Worm (Caenorhabditis elegans): ENCODE data around the gene F20D12.7.

DNA sequence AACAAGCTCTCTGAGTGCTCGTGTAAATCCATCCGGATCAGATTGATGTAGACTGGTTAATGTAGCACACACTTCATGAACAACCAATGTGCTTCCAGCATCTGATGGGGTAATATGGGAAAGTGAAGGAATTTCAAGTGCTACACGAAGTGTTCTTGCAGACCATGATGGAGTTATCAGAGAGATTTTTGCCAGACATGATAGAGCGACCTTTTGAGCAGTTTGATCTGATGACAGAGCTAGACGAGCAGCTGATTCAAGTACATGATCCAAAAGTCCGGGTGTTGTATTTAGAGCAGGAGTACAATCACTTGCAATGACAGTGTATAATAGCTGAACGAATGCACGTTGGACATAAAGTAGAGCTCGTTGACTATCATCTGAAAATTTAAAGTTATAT is 20.9 kb downstream of the F20D12.7 start:
- TF ChIP-seq unc-62 (GFP tag; optimal IDR thresholded peaks at IDR 0.05) = no peak
- no peak for TF ChIP-seq egl-27 (tag; optimal IDR thresholded peaks at IDR 0.05)
- TF ChIP-seq nhr-77 (tag; optimal IDR thresholded peaks at IDR 0.05) = no peak
- no peak for TF ChIP-seq C34F6.9 (tag; optimal IDR thresholded peaks at IDR 0.05)
- TF ChIP-seq elt-3 (tag; optimal IDR thresholded peaks at IDR 0.05) = no peak
- TF ChIP-seq fos-1 (tag; optimal IDR thresholded peaks at IDR 0.05) = no peak
- no peak for TF ChIP-seq mdl-1 (tag; optimal IDR thresholded peaks at IDR 0.05)

All from whole organism, L2 larva.